In genomic region chr3L:16149418-16150160, dm6 we compare ENCODE assay signal across 1 fruit fly cellular context.
A peak's percentile ranks its signal among the peaks of the same experiment; 100 is the strongest.
TF ChIP-seq lines count a peak whose summit lies in the region.

No protein-coding gene starts in this region.

TF ChIP-seq in whole organism, embryonic, 481 proteins besides CTCF, POLR2A, EP300 and RAD21 (continued from another document):
- TF ChIP-seq btn (GFP tag; optimal IDR thresholded peaks at IDR 0.05; lab: Kevin White, UChicago): no peak
- no peak for TF ChIP-seq CG14667 (GFP tag; IDR thresholded peaks at IDR 0.05; lab: Robert Waterston, UW)
- TF ChIP-seq CG2199 (GFP tag; IDR thresholded peaks at IDR 0.05; lab: Robert Waterston, UW): peak; percentile 68; the same call in 1 of the 3 replicates
- no peak; the same call in 1 of the 2 replicates for TF ChIP-seq CG9932 (GFP tag; IDR thresholded peaks at IDR 0.05; lab: Robert Waterston, UW)
- TF ChIP-seq Fer3 (tag; optimal IDR thresholded peaks at IDR 0.05; lab: Kevin White, UChicago): peak; percentile 17
- TF ChIP-seq fd96Cb (tag; optimal IDR thresholded peaks at IDR 0.05; lab: Kevin White, UChicago): peak; percentile 10
- peak; percentile 37 for TF ChIP-seq CG32532 (GFP tag; IDR thresholded peaks at IDR 0.05; lab: Robert Waterston, UW)
- peak; percentile 47 for TF ChIP-seq CG2678 (tag; optimal IDR thresholded peaks at IDR 0.05; lab: Kevin White, UChicago)
- TF ChIP-seq CG10209 (GFP tag; optimal IDR thresholded peaks at IDR 0.05; lab: Kevin White, UChicago): peak; percentile 21
- TF ChIP-seq CG7786 (GFP tag; optimal IDR thresholded peaks at IDR 0.05; lab: Kevin White, UChicago): peak; percentile 42
- TF ChIP-seq usp (GFP tag; optimal IDR thresholded peaks at IDR 0.05; lab: Kevin White, UChicago): no peak
- TF ChIP-seq CG10274 (GFP tag; optimal IDR thresholded peaks at IDR 0.05; lab: Kevin White, UChicago): peak; percentile 16
- 0 out of 2 replicates have a peak, but pooled peaks have one; percentile 11 for TF ChIP-seq CG14014 (GFP tag; IDR thresholded peaks at IDR 0.05; lab: Robert Waterston, UW)
- no peak for TF ChIP-seq CG2875 (GFP tag; optimal IDR thresholded peaks at IDR 0.05; lab: Kevin White, UChicago)
- TF ChIP-seq prd (optimal IDR thresholded peaks at IDR 0.05; lab: Kevin White, UChicago): no peak
- peak; percentile 24; the same call in 1 of the 3 replicates for TF ChIP-seq prd (GFP tag; IDR thresholded peaks at IDR 0.05; lab: Robert Waterston, UW)
- no peak for TF ChIP-seq CkIIα-i1 (GFP tag; IDR thresholded peaks at IDR 0.05; lab: Robert Waterston, UW)
- TF ChIP-seq Antp (GFP tag; optimal IDR thresholded peaks at IDR 0.05; lab: Kevin White, UChicago): peak; percentile 17
- TF ChIP-seq Chrac-16 (GFP tag; optimal IDR thresholded peaks at IDR 0.05; lab: Kevin White, UChicago): peak; percentile 34
- peak; percentile 30 for TF ChIP-seq CoRest (tag; optimal IDR thresholded peaks at IDR 0.05; lab: Kevin White, UChicago)
- TF ChIP-seq CG18619 (GFP tag; optimal IDR thresholded peaks at IDR 0.05; lab: Kevin White, UChicago): peak; percentile 41
- peak; percentile 70 for TF ChIP-seq CG7839 (tag; optimal IDR thresholded peaks at IDR 0.05; lab: Kevin White, UChicago)
- TF ChIP-seq dpn (GFP tag; optimal IDR thresholded peaks at IDR 0.05; lab: Kevin White, UChicago): peak; percentile 8 to 35
- peak; percentile 50 for TF ChIP-seq Deaf1 (tag; optimal IDR thresholded peaks at IDR 0.05; lab: Kevin White, UChicago)
- no peak for TF ChIP-seq Awh (GFP tag; IDR thresholded peaks at IDR 0.05; lab: Robert Waterston, UW)
- peak; percentile 11 for TF ChIP-seq caup (GFP tag; optimal IDR thresholded peaks at IDR 0.05; lab: Kevin White, UChicago; ENCODE audit: severe bottlenecking)
- TF ChIP-seq seq (GFP tag; IDR thresholded peaks at IDR 0.05; lab: Robert Waterston, UW): 0 out of 2 replicates have a peak, but pooled peaks have one; percentile 26
- TF ChIP-seq her (GFP tag; optimal IDR thresholded peaks at IDR 0.05; lab: Kevin White, UChicago): peak; percentile 25
- TF ChIP-seq CG4328 (GFP tag; optimal IDR thresholded peaks at IDR 0.05; lab: Kevin White, UChicago): peak; percentile 27
- TF ChIP-seq CG8290 (GFP tag; optimal IDR thresholded peaks at IDR 0.05; lab: Kevin White, UChicago): no peak
- TF ChIP-seq CG8290 (tag; optimal IDR thresholded peaks at IDR 0.05; lab: Kevin White, UChicago): peak in 1 of 2 experiments; percentile 32
- peak; percentile 47 for TF ChIP-seq sqz (GFP tag; optimal IDR thresholded peaks at IDR 0.05; lab: Kevin White, UChicago)
- peak; percentile 13 for TF ChIP-seq slp2 (GFP tag; optimal IDR thresholded peaks at IDR 0.05; lab: Kevin White, UChicago)
- peak; percentile 17 for TF ChIP-seq PHDP (tag; optimal IDR thresholded peaks at IDR 0.05; lab: Kevin White, UChicago)
- 0 out of 2 replicates have a peak, but pooled peaks have one; percentile 25 for TF ChIP-seq CG6689 (GFP tag; IDR thresholded peaks at IDR 0.05; lab: Robert Waterston, UW)
- TF ChIP-seq CG8281 (tag; optimal IDR thresholded peaks at IDR 0.05; lab: Kevin White, UChicago): no peak
- TF ChIP-seq Ptx1 (GFP tag; IDR thresholded peaks at IDR 0.05; lab: Robert Waterston, UW): peak; percentile 35; the same call in 1 of the 2 replicates
- TF ChIP-seq CG14710 (tag; optimal IDR thresholded peaks at IDR 0.05; lab: Kevin White, UChicago): no peak
- peak; percentile 53 for TF ChIP-seq CG9437 (GFP tag; optimal IDR thresholded peaks at IDR 0.05; lab: Kevin White, UChicago)
- no peak for TF ChIP-seq cato (GFP tag; optimal IDR thresholded peaks at IDR 0.05; lab: Kevin White, UChicago; ENCODE audit: borderline replicate concordance)
- peak; percentile 72 for TF ChIP-seq Ets65A (GFP tag; lab: Kevin White, UChicago)
- peak; percentile 15 for TF ChIP-seq CG1603 (tag; optimal IDR thresholded peaks at IDR 0.05; lab: Kevin White, UChicago)
- no peak for TF ChIP-seq pb (GFP tag; optimal IDR thresholded peaks at IDR 0.05; lab: Kevin White, UChicago)
- TF ChIP-seq phol (tag; optimal IDR thresholded peaks at IDR 0.05; lab: Kevin White, UChicago): peak; percentile 29
- TF ChIP-seq CG9215 (GFP tag; IDR thresholded peaks at IDR 0.05; lab: Robert Waterston, UW): peak; percentile 38; the same call in 1 of the 2 replicates
- 0 out of 2 replicates have a peak, but pooled peaks have one; percentile 11 for TF ChIP-seq gsb (GFP tag; IDR thresholded peaks at IDR 0.05; lab: Robert Waterston, UW)
- TF ChIP-seq grau (tag; optimal IDR thresholded peaks at IDR 0.05; lab: Kevin White, UChicago): peak; percentile 54
- no peak for TF ChIP-seq zfh2 (GFP tag; optimal IDR thresholded peaks at IDR 0.05; lab: Kevin White, UChicago)
- no peak for TF ChIP-seq CG10431 (GFP tag; optimal IDR thresholded peaks at IDR 0.05; lab: Kevin White, UChicago)
- peak; percentile 33 for TF ChIP-seq org-1 (GFP tag; optimal IDR thresholded peaks at IDR 0.05; lab: Kevin White, UChicago)
- peak; percentile 22 for TF ChIP-seq Atf-2 (GFP tag; optimal IDR thresholded peaks at IDR 0.05; lab: Kevin White, UChicago)
- TF ChIP-seq trh (GFP tag; optimal IDR thresholded peaks at IDR 0.05; lab: Kevin White, UChicago): no peak
- peak; percentile 33 for TF ChIP-seq Hmr (GFP tag; optimal IDR thresholded peaks at IDR 0.05; lab: Kevin White, UChicago)
- TF ChIP-seq Spps (tag; optimal IDR thresholded peaks at IDR 0.05; lab: Kevin White, UChicago): no peak
- TF ChIP-seq CG17359 (tag; optimal IDR thresholded peaks at IDR 0.05; lab: Kevin White, UChicago): peak; percentile 13
- TF ChIP-seq scrt (GFP tag; optimal IDR thresholded peaks at IDR 0.05; lab: Kevin White, UChicago): no peak
- TF ChIP-seq CG7556 (GFP tag; optimal IDR thresholded peaks at IDR 0.05; lab: Kevin White, UChicago): peak; percentile 52
- peak; percentile 63 for TF ChIP-seq CG15269 (tag; optimal IDR thresholded peaks at IDR 0.05; lab: Kevin White, UChicago)
- peak; percentile 30 for TF ChIP-seq ftz-f1 (GFP tag; optimal IDR thresholded peaks at IDR 0.05; lab: Kevin White, UChicago)
- peak; percentile 23 for TF ChIP-seq Side (GFP tag; optimal IDR thresholded peaks at IDR 0.05; lab: Kevin White, UChicago)
- TF ChIP-seq CG15514 (GFP tag; optimal IDR thresholded peaks at IDR 0.05; lab: Kevin White, UChicago): no peak
- peak; percentile 40 for TF ChIP-seq tio (GFP tag; optimal IDR thresholded peaks at IDR 0.05; lab: Kevin White, UChicago)
- TF ChIP-seq Hsf (GFP tag; optimal IDR thresholded peaks at IDR 0.05; lab: Kevin White, UChicago): peak; percentile 31
- peak; percentile 54 for TF ChIP-seq exex (tag; optimal IDR thresholded peaks at IDR 0.05; lab: Kevin White, UChicago)
- TF ChIP-seq cg (GFP tag; optimal IDR thresholded peaks at IDR 0.05; lab: Kevin White, UChicago): peak; percentile 35
- TF ChIP-seq tx (GFP tag; optimal IDR thresholded peaks at IDR 0.05; lab: Kevin White, UChicago): peak; percentile 19
- TF ChIP-seq CG7987 (GFP tag; optimal IDR thresholded peaks at IDR 0.05; lab: Kevin White, UChicago): peak; percentile 11
- TF ChIP-seq CG7372 (GFP tag; IDR thresholded peaks at IDR 0.05; lab: Robert Waterston, UW): no peak
- peak; percentile 33 for TF ChIP-seq lilli (GFP tag; optimal IDR thresholded peaks at IDR 0.05; lab: Kevin White, UChicago)
- peak; percentile 90 for TF ChIP-seq mirr (GFP tag; optimal IDR thresholded peaks at IDR 0.05; lab: Kevin White, UChicago)
- no peak for TF ChIP-seq HLHmδ (GFP tag; optimal IDR thresholded peaks at IDR 0.05; lab: Kevin White, UChicago)
- TF ChIP-seq CG13775 (GFP tag; optimal IDR thresholded peaks at IDR 0.05; lab: Kevin White, UChicago): peak; percentile 46
- peak; percentile 6 for TF ChIP-seq HLH54F (GFP tag; optimal IDR thresholded peaks at IDR 0.05; lab: Kevin White, UChicago)
- TF ChIP-seq CG15011 (GFP tag; optimal IDR thresholded peaks at IDR 0.05; lab: Kevin White, UChicago): peak; percentile 22
- no peak for TF ChIP-seq CG13123 (GFP tag; optimal IDR thresholded peaks at IDR 0.05; lab: Kevin White, UChicago)
- TF ChIP-seq Bteb2 (GFP tag; optimal IDR thresholded peaks at IDR 0.05; lab: Kevin White, UChicago): peak; percentile 16
